Worm (Caenorhabditis elegans): ENCODE results near the gene max-1.

DNA sequence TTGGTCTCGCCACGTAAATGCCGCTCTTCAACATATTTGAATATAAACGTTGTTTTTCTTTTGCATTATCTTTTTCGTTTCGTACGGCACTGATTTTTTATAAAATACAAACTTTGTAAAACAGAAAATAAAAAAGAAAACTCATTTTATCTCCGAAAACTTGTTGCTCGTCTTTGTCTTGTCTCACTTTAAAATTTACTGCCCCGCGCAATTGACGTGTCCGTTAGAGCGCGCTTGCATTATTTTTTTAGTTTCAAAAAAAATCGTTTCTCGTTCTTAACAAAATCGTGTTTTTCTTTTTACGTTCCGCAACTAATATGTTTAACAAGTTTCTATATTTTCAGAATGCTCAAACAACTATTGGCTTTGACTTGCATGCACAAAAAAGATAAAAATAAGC lies 32.6 kb upstream of the max-1 start, which contains the start of gene noca-1:
- TF ChIP-seq C17E4.6 (GFP tag; IDR thresholded peaks at IDR 0.05) (no peak), sea-2 (GFP tag; IDR thresholded peaks at IDR 0.05) (no peak), repo-1 (tag; optimal IDR thresholded peaks at IDR 0.05) (no peak), lag-1 (GFP tag; IDR thresholded peaks at IDR 0.05) (no peak), attf-6 (GFP tag; IDR thresholded peaks at IDR 0.05) (no peak), atf-7 (tag; optimal IDR thresholded peaks at IDR 0.05) (no peak), hmg-1.2 (GFP tag; IDR thresholded peaks at IDR 0.05) (no peak), ztf-6 (GFP tag; IDR thresholded peaks at IDR 0.05) (no peak)

All from whole organism, young adult.